Fruit fly (Drosophila melanogaster): ENCODE measurements around the gene B4.

dm6 chr2L:13521807-13522206, 27.3 kb downstream of the B4 start:
- TF ChIP-seq CG8319 (GFP tag; optimal IDR thresholded peaks at IDR 0.05) (no peak), achi (GFP tag; optimal IDR thresholded peaks at IDR 0.05) (no peak), CG10669 (GFP tag; optimal IDR thresholded peaks at IDR 0.05) (no peak), fd59A (GFP tag; optimal IDR thresholded peaks at IDR 0.05) (no peak)
